Worm (Caenorhabditis elegans): ENCODE results near the gene bcat-1.

DNA sequence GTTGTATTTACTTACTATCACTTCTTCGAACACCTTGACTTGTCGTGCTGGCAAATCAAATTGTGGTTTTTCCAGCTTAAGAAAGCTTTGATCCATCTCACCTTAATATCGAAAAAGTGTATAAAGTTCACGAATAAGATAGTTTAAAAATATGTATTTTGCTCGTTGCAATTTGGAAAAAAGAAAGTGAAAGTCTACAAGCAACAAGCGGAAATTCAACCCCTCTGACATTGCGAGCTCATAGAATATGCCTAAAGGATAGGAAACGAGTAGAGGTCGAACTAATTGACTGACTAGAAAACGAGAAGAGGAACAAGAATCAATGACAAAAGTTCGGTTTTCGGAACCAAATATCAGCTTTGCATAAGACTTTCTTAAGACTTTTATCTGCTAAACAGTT lies 13.5 kb upstream of the bcat-1 start, which contains the start of gene T14G8.4:
- TF ChIP-seq nhr-19 (GFP tag; conservative IDR thresholded peaks at IDR 0.05) (no peak), ces-1 (GFP tag; optimal IDR thresholded peaks at IDR 0.05) (no peak), lin-13 (GFP tag; optimal IDR thresholded peaks at IDR 0.05) (no peak), C16A3.4 (tag; optimal IDR thresholded peaks at IDR 0.05) (no peak), egl-27 (tag; optimal IDR thresholded peaks at IDR 0.05) (no peak)

Measured in whole organism, L1 larva.